Worm (Caenorhabditis elegans) whole organism, L4/young adult: Measurements from ENCODE around the gene tag-18.

Experiments used
- W03F9.2 ChIP-seq: fragments of 150-350 bp; optimal IDR thresholded peaks from 2 replicates; lab custom pipeline; 2014; ENCODE audit warnings: missing biosample characterization, missing genetic modification characterization
- dao-5 ChIP-seq: sonication (generic microtip); optimal IDR thresholded peaks from 2 replicates; lab custom pipeline; 2016; ENCODE audit warnings: missing genotype, missing genetic modification characterization, moderate library complexity, missing compliant biosample characterization
- him-1 ChIP-seq: sonication (generic microtip); optimal IDR thresholded peaks from 2 replicates; lab custom pipeline; 2016; ENCODE audit warnings: missing genotype, missing genetic modification reagents, missing genetic modification characterization, missing compliant biosample characterization

ce11 chrX:3762410-3762809 is 28.6 kb upstream of the tag-18 start, which contains the start of gene T14G12.11:
- TF ChIP-seq W03F9.2 (tag; lab: Kevin White, UChicago) (no peak), dao-5 (tag; lab: Kevin White, UChicago) (no peak), him-1 (tag; lab: Kevin White, UChicago) (no peak)
